Fruit fly (Drosophila melanogaster) whole organism, larva: Measurements from ENCODE around the gene grp.

Experiments used
- noc ChIP-seq: fragments of 200-800 bp; sonication (Bioruptor generic); optimal IDR thresholded peaks from 3 replicates; lab custom pipeline; 2019; ENCODE audit warnings: missing biosample characterization, mild to moderate bottlenecking, missing genetic modification characterization, moderate library complexity

The grp gene

dm6 chr2L:16679817-16680683 is at the start of gene grp, which contains the start of gene squ:
grp (plus strand) TSS chr2L:16680054.
squ (plus strand) TSS chr2L:16680054.
- TF ChIP-seq noc (tag; lab: Kevin White, UChicago): peak; percentile 28

- no peak for TF ChIP-seq noc (tag; lab: Kevin White, UChicago)
Measured at dm6 chr2L:16637335-16637734, 42.5 kb upstream of the grp start.

- TF ChIP-seq noc (tag; lab: Kevin White, UChicago): no peak
Measured at dm6 chr2L:16638349-16638748, 41.5 kb upstream of the grp start.

dm6 chr2L:16640846-16641245 is 39.0 kb upstream of the grp start:
- TF ChIP-seq noc (tag; lab: Kevin White, UChicago): no peak

dm6 chr2L:16643445-16643844 is 36.4 kb upstream of the grp start:
- TF ChIP-seq noc (tag; lab: Kevin White, UChicago): no peak

dm6 chr2L:16643961-16644360 is 35.9 kb upstream of the grp start:
- peak; percentile 60 for TF ChIP-seq noc (tag; lab: Kevin White, UChicago)

dm6 chr2L:16645479-16646302 is 34.2 kb upstream of the grp start:
- TF ChIP-seq noc (tag; lab: Kevin White, UChicago): no peak

- no peak for TF ChIP-seq noc (tag; lab: Kevin White, UChicago)
Measured at dm6 chr2L:16647773-16648172, 32.1 kb upstream of the grp start.

dm6 chr2L:16648925-16649324 is 30.9 kb upstream of the grp start:
- no peak for TF ChIP-seq noc (tag; lab: Kevin White, UChicago)

dm6 chr2L:16653541-16653940 is 26.3 kb upstream of the grp start:
- TF ChIP-seq noc (tag; lab: Kevin White, UChicago): no peak

dm6 chr2L:16656692-16657109 is 23.2 kb upstream of the grp start:
- TF ChIP-seq noc (tag; lab: Kevin White, UChicago): no peak

dm6 chr2L:16657467-16657866 is 22.4 kb upstream of the grp start:
- no peak for TF ChIP-seq noc (tag; lab: Kevin White, UChicago)

dm6 chr2L:16672290-16672689 is 7.6 kb upstream of the grp start:
- TF ChIP-seq noc (tag; lab: Kevin White, UChicago): no peak

- no peak for TF ChIP-seq noc (tag; lab: Kevin White, UChicago)
Measured at dm6 chr2L:16676651-16677359, 3.0 kb upstream of the grp start, which contains the start of the genes Trpgamma and her. Trpgamma (minus strand) TSS chr2L:16676701. her (plus strand) TSS chr2L:16677185.

dm6 chr2L:16679073-16679472 is 781 bp upstream of the grp start:
- no peak for TF ChIP-seq noc (tag; lab: Kevin White, UChicago)

- no peak for TF ChIP-seq noc (tag; lab: Kevin White, UChicago)
Measured at dm6 chr2L:16682203-16682602, 2.3 kb downstream of the grp start, which contains the start of gene CG33552. CG33552 (plus strand) TSS chr2L:16682503.
